Worm (Caenorhabditis elegans) whole organism, L1 larva: ENCODE data around the gene sri-1.
A peak's percentile ranks its signal among the peaks of the same experiment; 100 is the strongest.

ENCODE experiments used
- aly-2 ChIP-seq: fragments of 150-350 bp; optimal IDR thresholded peaks from 2 replicates; lab custom pipeline; 2014; ENCODE audit warnings: missing biosample characterization, missing genetic modification characterization
- ama-1 ChIP-seq: fragments of 150-350 bp; optimal IDR thresholded peaks from 2 replicates; lab custom pipeline; 2014
- ceh-8 ChIP-seq: fragments of 200-800 bp; sonication (Bioruptor generic); optimal IDR thresholded peaks from 2 replicates; lab custom pipeline; 2018; ENCODE audit warnings: mild to moderate bottlenecking, missing genetic modification characterization, moderate library complexity, missing compliant biosample characterization
- ceh-82 ChIP-seq, 3 experiments: fragments of 150-350 bp in 1 of 3; sonication (generic microtip) in 2 of 3; optimal IDR thresholded peaks; 2 replicates each; lab custom pipeline; 2014 to 2017; ENCODE audit warnings: missing biosample characterization in 3 of 3, missing genetic modification characterization in 3 of 3
- ces-1 ChIP-seq: fragments of 150-350 bp; optimal IDR thresholded peaks from 2 replicates; lab custom pipeline; 2014; ENCODE audit warnings: missing biosample characterization, missing genetic modification reagents, missing genetic modification characterization
- dpl-1 ChIP-seq, 3 experiments: fragments of 150-350 bp in 2 of 3; sonication (generic microtip) in 1 of 3; optimal IDR thresholded peaks; 2 replicates each; lab custom pipeline; 2014 to 2017; ENCODE audit warnings: missing biosample characterization in 3 of 3, missing genetic modification characterization in 3 of 3, missing genetic modification reagents in 3 of 3
- dsc-1 ChIP-seq: sonication (generic microtip); optimal IDR thresholded peaks from 2 replicates; lab custom pipeline; 2016; ENCODE audit warnings: mild to moderate bottlenecking, missing genetic modification characterization, missing compliant biosample characterization
- efl-1 ChIP-seq, 4 experiments: fragments of 150-350 bp; optimal IDR thresholded peaks in 3 of 4; peaks in 1 of 4; 1 replicate in 1 of 4; 2 replicates in 3 of 4; lab custom pipeline; 2014; ENCODE audit warnings: missing biosample characterization in 2 of 4, missing genetic modification characterization in 2 of 4, missing genetic modification reagents in 2 of 4
- efl-3 ChIP-seq: fragments of 200-800 bp; sonication (Bioruptor generic); optimal IDR thresholded peaks from 2 replicates; lab custom pipeline; 2018; ENCODE audit warnings: mild to moderate bottlenecking, missing genetic modification characterization, missing compliant biosample characterization
- egl-27 ChIP-seq, 2 experiments: fragments of 150-350 bp in 1 of 2; sonication (generic microtip); optimal IDR thresholded peaks; 3 replicates each; lab custom pipeline; 2017 to 2018; ENCODE audit warnings: missing biosample characterization in 2 of 2, missing genetic modification characterization in 2 of 2, missing genetic modification reagents in 2 of 2
- elt-2 ChIP-seq: sonication (generic microtip); optimal IDR thresholded peaks from 2 replicates; lab custom pipeline; 2016; ENCODE audit warnings: missing genetic modification characterization, mild to moderate bottlenecking, inconsistent platforms, missing compliant biosample characterization, missing genetic modification reagents
- elt-3 ChIP-seq, 6 experiments: fragments of 150-350 bp in 1 of 6; sonication (generic microtip); optimal IDR thresholded peaks; 2 replicates each; lab custom pipeline; 2017 to 2018; ENCODE audit warnings: missing biosample characterization in 6 of 6, missing genetic modification characterization in 6 of 6, inconsistent platforms in 1 of 6
- fkh-10 ChIP-seq: sonication (generic microtip); optimal IDR thresholded peaks from 2 replicates; lab custom pipeline; 2017; ENCODE audit warnings: missing biosample characterization, missing genetic modification reagents, missing genetic modification characterization
- fkh-8 ChIP-seq: sonication (generic microtip); optimal IDR thresholded peaks from 2 replicates; lab custom pipeline; 2016; ENCODE audit warnings: mild to moderate bottlenecking, missing genetic modification characterization, missing compliant biosample characterization
- hlh-4 ChIP-seq: sonication (generic microtip); optimal IDR thresholded peaks from 2 replicates; lab custom pipeline; 2016; ENCODE audit warnings: mild to moderate bottlenecking, missing genetic modification characterization, missing compliant biosample characterization
- isw-1 ChIP-seq: fragments of 200-800 bp; sonication (Bioruptor generic); IDR thresholded peaks from 2 replicates; pipeline ENCODE4 v1.3.6; 2022; ENCODE audit warnings: missing genetic modification characterization, missing compliant biosample characterization
- jun-1 ChIP-seq: fragments of 150-350 bp; optimal IDR thresholded peaks from 2 replicates; lab custom pipeline; 2014; ENCODE audit warnings: missing biosample characterization, missing genetic modification reagents, missing genetic modification characterization
- lin-13 ChIP-seq: fragments of 150-350 bp; optimal IDR thresholded peaks from 2 replicates; lab custom pipeline; 2014; ENCODE audit warnings: missing biosample characterization, missing genetic modification reagents, missing genetic modification characterization
- lir-3 ChIP-seq: sonication (generic microtip); optimal IDR thresholded peaks from 2 replicates; lab custom pipeline; 2016; ENCODE audit warnings: mild to moderate bottlenecking, missing genetic modification characterization, moderate library complexity, missing compliant biosample characterization; ENCODE audit not compliant: poor library complexity
- mef-2 ChIP-seq: fragments of 150-350 bp; optimal IDR thresholded peaks from 2 replicates; lab custom pipeline; 2014; ENCODE audit warnings: missing biosample characterization, missing genetic modification characterization
- nhr-11 ChIP-seq: fragments of 150-350 bp; optimal IDR thresholded peaks from 2 replicates; lab custom pipeline; 2014; ENCODE audit warnings: missing biosample characterization, missing genetic modification characterization
- nhr-20 ChIP-seq: sonication (generic microtip); optimal IDR thresholded peaks from 2 replicates; lab custom pipeline; 2016; ENCODE audit warnings: mild to moderate bottlenecking, missing genetic modification characterization, missing compliant biosample characterization
- nhr-85 ChIP-seq: sonication (generic microtip); peaks from one replicate; lab custom pipeline; 2016; ENCODE audit warnings: missing genetic modification characterization, inconsistent platforms, missing compliant biosample characterization
- pag-3 ChIP-seq: sonication (generic microtip); optimal IDR thresholded peaks from 2 replicates; lab custom pipeline; 2017; ENCODE audit warnings: missing genetic modification characterization, mild to moderate bottlenecking, missing compliant biosample characterization, antibody characterized with exemption, borderline replicate concordance; ENCODE audit not compliant: insufficient read depth
- pax-3 ChIP-seq: fragments of 200-800 bp; sonication (Bioruptor generic); optimal IDR thresholded peaks from 2 replicates; lab custom pipeline; 2018; ENCODE audit warnings: mild to moderate bottlenecking, missing genetic modification characterization, moderate library complexity, missing compliant biosample characterization
- rnt-1 ChIP-seq: sonication (generic microtip); optimal IDR thresholded peaks from 2 replicates; lab custom pipeline; 2016; ENCODE audit warnings: mild to moderate bottlenecking, missing genetic modification characterization, moderate library complexity, missing compliant biosample characterization
- skn-1 ChIP-seq: fragments of 150-350 bp; optimal IDR thresholded peaks from 2 replicates; lab custom pipeline; 2014; ENCODE audit warnings: missing biosample characterization, missing genetic modification characterization
- snpc-4 ChIP-seq: fragments of 150-350 bp; optimal IDR thresholded peaks from 2 replicates; lab custom pipeline; 2014; ENCODE audit warnings: missing biosample characterization, missing genetic modification characterization
- swsn-7 ChIP-seq: sonication (generic microtip); optimal IDR thresholded peaks from 2 replicates; lab custom pipeline; 2016; ENCODE audit warnings: missing genetic modification characterization, missing compliant biosample characterization
- tlp-1 ChIP-seq: fragments of 150-350 bp; optimal IDR thresholded peaks from 2 replicates; lab custom pipeline; 2014; ENCODE audit warnings: missing biosample characterization, missing genetic modification characterization
- unc-130 ChIP-seq: fragments of 150-350 bp; optimal IDR thresholded peaks from 2 replicates; lab custom pipeline; 2017; ENCODE audit warnings: missing biosample characterization, missing genetic modification characterization, inconsistent platforms
- unc-30 ChIP-seq: sonication (generic microtip); optimal IDR thresholded peaks from 2 replicates; lab custom pipeline; 2017; ENCODE audit warnings: missing biosample characterization, missing genetic modification characterization
- unc-86 ChIP-seq: sonication (generic microtip); optimal IDR thresholded peaks from 2 replicates; lab custom pipeline; 2016; ENCODE audit warnings: missing genetic modification characterization, missing compliant biosample characterization
- zag-1 ChIP-seq: fragments of 150-350 bp; optimal IDR thresholded peaks from 2 replicates; lab custom pipeline; 2014; ENCODE audit warnings: missing biosample characterization, missing genetic modification characterization
- ztf-4 ChIP-seq: fragments of 150-350 bp; optimal IDR thresholded peaks from 2 replicates; lab custom pipeline; 2014; ENCODE audit warnings: missing biosample characterization, missing genetic modification characterization

The sri-1 gene

ce11 chrV:15928325-15928724, 39.1 kb downstream of the sri-1 start, which contains the start of gene pzf-1:
Gene pzf-1, minus strand, starts transcription at chrV:15928425.
- TF ChIP-seq dsc-1 (tag; lab: Kevin White, UChicago): no peak
- no peak for TF ChIP-seq ces-1 (GFP tag; lab: Kevin White, UChicago)
- TF ChIP-seq ceh-8: no peak
- no peak for TF ChIP-seq isw-1 (GFP tag; lab: Robert Waterston, UW)
- TF ChIP-seq ztf-4 (tag; lab: Kevin White, UChicago): no peak
- TF ChIP-seq tlp-1 (tag; lab: Kevin White, UChicago): no peak
- no peak for TF ChIP-seq lir-3 (tag; lab: Kevin White, UChicago)
- no peak for TF ChIP-seq ceh-82 (tag; optimal IDR thresholded peaks at IDR 0.05; lab: Kevin White, UChicago)
- no peak for TF ChIP-seq efl-3 (GFP tag; lab: Kevin White, UChicago)
- TF ChIP-seq zag-1 (tag; lab: Kevin White, UChicago): no peak
- no peak for TF ChIP-seq rnt-1 (tag; lab: Kevin White, UChicago)
- TF ChIP-seq hlh-4: no peak
- TF ChIP-seq snpc-4: no peak
- no peak for TF ChIP-seq pag-3 (tag; lab: Kevin White, UChicago)
- TF ChIP-seq pax-3: no peak

DNA sequence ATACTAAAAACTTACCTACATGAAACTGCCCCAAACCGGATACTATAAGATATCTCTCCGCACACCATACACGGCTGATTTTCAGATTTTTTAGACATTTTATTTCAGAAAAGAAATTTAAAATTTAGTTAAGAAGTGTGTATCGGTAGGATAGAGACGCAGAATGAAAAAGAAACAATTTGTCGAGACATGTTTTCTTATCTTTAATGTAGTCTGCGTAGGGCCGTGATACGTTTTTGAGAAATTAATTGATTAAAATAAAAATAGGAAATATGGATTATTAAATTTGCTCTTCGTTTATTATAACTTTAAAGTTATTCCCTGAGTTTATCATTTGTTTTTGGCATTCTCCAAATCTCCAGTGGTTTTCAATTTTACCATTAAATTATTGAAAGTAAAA, 43.1 kb downstream of the sri-1 start, which contains the start of gene nhr-108:
Gene nhr-108 (minus strand): TSS at position 166 of the 400 bp plus-strand sequence.
- TF ChIP-seq elt-2 (tag; lab: Kevin White, UChicago) (peak; percentile 22), efl-1 (optimal IDR thresholded peaks at IDR 0.05; lab: Kevin White, UChicago) (no peak), efl-1 (GFP tag; optimal IDR thresholded peaks at IDR 0.05 in 1 of 2; lab: Kevin White, UChicago) (peak in 1 of 2 experiments; percentile 85), swsn-7 (tag; lab: Kevin White, UChicago) (no peak)
- TF ChIP-seq, all 84 proteins: peak for 2

DNA sequence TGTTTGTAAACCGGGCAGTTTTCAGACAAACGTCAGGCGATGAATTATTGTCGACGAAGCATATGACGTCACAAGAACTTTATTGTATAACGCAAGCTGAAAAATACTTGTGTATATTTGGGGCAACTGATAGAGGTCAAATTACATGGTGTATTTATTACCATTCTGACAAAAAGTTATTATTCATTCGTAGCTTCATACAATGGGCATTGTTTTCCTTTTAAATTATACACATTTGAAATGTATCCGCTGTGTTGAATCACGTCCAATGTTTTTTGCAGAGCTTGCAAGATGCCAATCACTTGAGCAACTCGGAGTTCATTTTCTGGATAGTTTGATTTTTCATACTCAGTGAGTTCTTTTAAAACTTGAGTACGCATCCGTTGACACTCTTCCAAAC, 44.5 kb downstream of the sri-1 start, which contains the start of gene F35E8.13:
Gene F35E8.13 (plus strand): TSS at position 301 of the 400 bp plus-strand sequence.
- TF ChIP-seq elt-3 (tag; optimal IDR thresholded peaks at IDR 0.05; lab: Kevin White, UChicago) (no peak), snpc-4 (no peak)

- TF ChIP-seq elt-3 (tag; optimal IDR thresholded peaks at IDR 0.05; lab: Kevin White, UChicago): peak in 1 of 6 experiments; percentile 11
- TF ChIP-seq lir-3 (tag; lab: Kevin White, UChicago): no peak
Observed at ce11 chrV:15921102-15921501, 46.3 kb downstream of the sri-1 start, which contains the start of gene cdr-1. Gene cdr-1, plus strand, starts transcription at chrV:15921309.

DNA sequence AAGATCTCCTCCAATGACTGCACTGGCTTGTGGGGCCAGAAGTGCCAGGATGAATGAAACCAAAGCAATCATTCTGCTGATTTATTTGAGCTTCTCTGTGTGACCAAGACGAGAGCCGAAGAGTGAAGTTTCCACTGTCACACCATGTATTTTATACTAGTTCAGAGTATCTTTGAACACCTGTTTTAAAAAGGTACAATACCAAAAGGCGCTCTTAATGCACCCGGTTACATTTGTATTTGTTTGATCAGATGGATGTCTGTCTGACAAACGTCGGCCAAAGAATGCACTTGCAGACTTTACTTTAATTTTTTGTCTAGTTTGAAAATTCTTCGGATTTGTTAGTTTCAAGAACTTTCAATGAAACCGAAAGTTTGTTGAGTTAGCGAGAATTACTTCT, 47.2 kb downstream of the sri-1 start, which contains the start of gene F35E8.10:
Gene F35E8.10 (minus strand): TSS at position 101 of the 400 bp plus-strand sequence.
- TF ChIP-seq nhr-20 (tag; lab: Kevin White, UChicago): no peak
- no peak for TF ChIP-seq hlh-4
- no peak for TF ChIP-seq nhr-85
- no peak for TF ChIP-seq skn-1 (tag; lab: Kevin White, UChicago)
- TF ChIP-seq zag-1 (tag; lab: Kevin White, UChicago): no peak
- no peak for TF ChIP-seq jun-1 (tag; lab: Kevin White, UChicago)
- TF ChIP-seq, all 84 proteins: peak for 0

ce11 chrV:15917458-15917857, 50.0 kb downstream of the sri-1 start, which contains the start of gene F35E8.9:
Gene F35E8.9, minus strand, starts transcription at chrV:15917558.
- TF ChIP-seq swsn-7 (tag; lab: Kevin White, UChicago): no peak
- no peak for TF ChIP-seq unc-86
- no peak for TF ChIP-seq skn-1 (tag; lab: Kevin White, UChicago)
- TF ChIP-seq ces-1 (GFP tag; lab: Kevin White, UChicago): no peak
- no peak for TF ChIP-seq ztf-4 (tag; lab: Kevin White, UChicago)
- TF ChIP-seq rnt-1 (tag; lab: Kevin White, UChicago): no peak
- no peak for TF ChIP-seq dpl-1 (GFP tag; optimal IDR thresholded peaks at IDR 0.05; lab: Kevin White, UChicago)
- no peak for TF ChIP-seq unc-130 (tag; lab: Kevin White, UChicago)
- no peak for TF ChIP-seq ama-1 (lab: Kevin White, UChicago)
- TF ChIP-seq unc-30: no peak
- no peak for TF ChIP-seq tlp-1 (tag; lab: Kevin White, UChicago)
- no peak for TF ChIP-seq nhr-11 (tag; lab: Kevin White, UChicago)
- TF ChIP-seq aly-2 (tag; lab: Kevin White, UChicago): no peak
- TF ChIP-seq lin-13 (GFP tag; lab: Kevin White, UChicago): no peak
- TF ChIP-seq mef-2: no peak
- TF ChIP-seq fkh-8 (tag; lab: Kevin White, UChicago): no peak
- no peak for TF ChIP-seq egl-27 (tag; optimal IDR thresholded peaks at IDR 0.05; lab: Kevin White, UChicago)
- no peak for TF ChIP-seq fkh-10 (GFP tag; lab: Kevin White, UChicago)
